Worm (Caenorhabditis elegans): ENCODE measurements around the gene C49C3.11.

DNA sequence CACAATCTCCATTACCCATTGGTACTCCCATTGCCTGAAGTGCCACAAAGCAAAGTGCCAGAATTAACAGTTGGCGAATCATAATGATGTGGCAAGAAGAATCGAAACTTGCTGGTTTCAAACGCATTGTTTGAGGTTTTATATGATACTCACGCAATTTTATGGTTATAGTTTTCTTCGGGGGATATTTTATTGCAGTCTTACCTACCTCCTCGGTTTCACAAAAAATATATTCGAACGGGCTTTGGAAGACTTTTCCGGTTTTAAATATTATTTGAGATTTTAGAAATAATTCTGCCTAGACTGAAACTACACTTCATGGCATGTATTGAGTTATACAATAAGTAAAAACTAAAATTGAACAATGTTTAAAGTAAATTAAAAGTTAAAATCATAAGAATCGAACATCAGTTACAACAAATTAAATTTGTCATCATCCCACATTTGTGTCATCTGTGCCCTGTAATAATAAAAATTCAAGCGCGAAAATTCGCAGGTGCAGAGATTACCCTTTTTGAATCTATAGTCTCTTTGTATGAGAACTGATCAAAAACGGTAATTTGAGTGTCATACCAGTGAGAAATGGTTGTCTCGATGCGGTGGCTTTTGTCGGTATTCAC is 3.1 kb downstream of the C49C3.11 start, which contains the start of the genes clec-197 and clec-198:
- TF ChIP-seq ceh-82 (tag; optimal IDR thresholded peaks at IDR 0.05) (no peak), ztf-11 (tag; optimal IDR thresholded peaks at IDR 0.05) (no peak), daf-12 (tag; optimal IDR thresholded peaks at IDR 0.05) (no peak), nhr-11 (tag; optimal IDR thresholded peaks at IDR 0.05) (no peak), unc-39 (tag; optimal IDR thresholded peaks at IDR 0.05) (no peak)

Data from whole organism, L3 larva.